Worm (Caenorhabditis elegans): ENCODE data around the gene rpl-16.
A peak's percentile ranks its signal among the peaks of the same experiment; 100 is the strongest.

Gene rpl-16

ce11 chrIII:3503286-3503685 lies at the start of gene rpl-16:
Gene rpl-16, minus strand, starts transcription at chrIII:3503604.
- TF ChIP-seq lir-3 (tag; optimal IDR thresholded peaks at IDR 0.05; ENCODE audit: poor library complexity): no peak
- no peak for TF ChIP-seq lin-15B (tag; optimal IDR thresholded peaks at IDR 0.05)
- TF ChIP-seq sptf-1 (tag; optimal IDR thresholded peaks at IDR 0.05): no peak
- no peak for TF ChIP-seq fkh-10 (GFP tag; optimal IDR thresholded peaks at IDR 0.05)
- TF ChIP-seq lsy-2 (tag; optimal IDR thresholded peaks at IDR 0.05): no peak
- no peak for TF ChIP-seq nhr-85 (tag)
- TF ChIP-seq aha-1 (tag; optimal IDR thresholded peaks at IDR 0.05): no peak
- no peak for TF ChIP-seq C16A3.4 (tag; optimal IDR thresholded peaks at IDR 0.05)
- no peak for TF ChIP-seq mdl-1 (tag; optimal IDR thresholded peaks at IDR 0.05)
- TF ChIP-seq dsc-1 (tag; optimal IDR thresholded peaks at IDR 0.05): no peak
- TF ChIP-seq hpl-2 (GFP tag; optimal IDR thresholded peaks at IDR 0.05): no peak
- no peak for TF ChIP-seq ceh-82 (tag; optimal IDR thresholded peaks at IDR 0.05)
- TF ChIP-seq ztf-4 (tag; optimal IDR thresholded peaks at IDR 0.05): no peak
- no peak for TF ChIP-seq mab-9 (GFP tag; IDR thresholded peaks at IDR 0.05)
- no peak for TF ChIP-seq nhr-71 (tag; optimal IDR thresholded peaks at IDR 0.05)
- no peak for TF ChIP-seq pqm-1 (tag; optimal IDR thresholded peaks at IDR 0.05)

DNA sequence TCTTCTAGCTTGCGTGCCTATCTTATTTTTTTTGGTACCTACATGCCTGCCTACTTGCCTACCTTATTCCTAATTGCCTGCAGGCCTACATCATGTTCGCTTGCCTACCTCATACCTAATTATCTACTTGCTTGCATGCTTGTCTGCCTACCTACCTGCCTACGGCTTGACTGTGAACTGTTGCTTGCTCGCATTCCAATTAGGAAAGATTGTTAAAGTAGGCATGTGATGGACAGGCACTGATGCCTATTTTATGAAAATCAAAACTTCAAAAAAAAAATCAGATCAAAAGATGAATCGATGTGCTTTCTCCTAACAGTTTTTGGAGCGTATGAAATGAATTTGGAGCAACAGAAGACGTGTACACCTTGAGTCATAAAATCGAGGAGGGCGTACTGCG lies 47.0 kb upstream of the rpl-16 start:
- TF ChIP-seq efl-1 (optimal IDR thresholded peaks at IDR 0.05): no peak
- peak in 1 of 2 experiments; percentile 69 for TF ChIP-seq efl-1 (GFP tag; optimal IDR thresholded peaks at IDR 0.05 in 1 of 2)
- no peak for TF ChIP-seq zag-1 (tag; optimal IDR thresholded peaks at IDR 0.05)

DNA sequence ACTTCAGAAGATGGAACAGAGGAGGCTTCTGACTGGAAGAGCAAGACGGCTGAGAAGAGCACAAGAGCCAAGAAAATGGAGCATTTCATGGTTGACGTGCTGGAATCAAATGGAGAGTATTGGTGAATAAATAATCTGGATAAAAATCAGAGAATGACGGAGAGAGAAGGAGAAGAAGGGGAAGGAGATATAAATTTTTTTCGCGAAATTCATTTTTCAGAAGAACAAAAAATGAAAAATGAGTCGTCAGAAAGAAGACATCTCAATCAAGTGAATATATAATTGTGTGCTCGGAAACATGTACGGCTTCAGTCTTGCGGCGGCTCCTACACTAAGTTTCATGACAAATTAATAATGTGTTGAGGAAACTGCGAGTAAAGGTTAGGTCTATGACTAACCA lies 46.3 kb upstream of the rpl-16 start, which contains the start of gene C54C6.5:
Gene C54C6.5, minus strand, starts transcription at position 101 of the 400 bp plus-strand sequence.
- TF ChIP-seq vab-15 (tag; optimal IDR thresholded peaks at IDR 0.05) (no peak), ceh-8 (GFP tag; optimal IDR thresholded peaks at IDR 0.05) (no peak), ceh-90 (tag; optimal IDR thresholded peaks at IDR 0.05) (no peak), dpl-1 (GFP tag; optimal IDR thresholded peaks at IDR 0.05) (no peak), C04F5.9 (tag; optimal IDR thresholded peaks at IDR 0.05) (no peak), lin-35 (GFP tag; optimal IDR thresholded peaks at IDR 0.05) (no peak), unc-86 (tag; optimal IDR thresholded peaks at IDR 0.05) (no peak), fkh-4 (tag; optimal IDR thresholded peaks at IDR 0.05; ENCODE audit: borderline replicate concordance) (no peak), ceh-88 (GFP tag; IDR thresholded peaks at IDR 0.05) (no peak), zip-4 (GFP tag; optimal IDR thresholded peaks at IDR 0.05) (no peak), snpc-4 (tag; optimal IDR thresholded peaks at IDR 0.05) (no peak), sup-37 (GFP tag; optimal IDR thresholded peaks at IDR 0.05) (no peak), sox-4 (tag; optimal IDR thresholded peaks at IDR 0.05) (no peak), mab-9 (GFP tag; IDR thresholded peaks at IDR 0.05) (no peak), unc-98 (GFP tag; IDR thresholded peaks at IDR 0.05) (no peak), snu-23 (GFP tag; optimal IDR thresholded peaks at IDR 0.05) (no peak), efl-3 (GFP tag; optimal IDR thresholded peaks at IDR 0.05) (no peak)

DNA sequence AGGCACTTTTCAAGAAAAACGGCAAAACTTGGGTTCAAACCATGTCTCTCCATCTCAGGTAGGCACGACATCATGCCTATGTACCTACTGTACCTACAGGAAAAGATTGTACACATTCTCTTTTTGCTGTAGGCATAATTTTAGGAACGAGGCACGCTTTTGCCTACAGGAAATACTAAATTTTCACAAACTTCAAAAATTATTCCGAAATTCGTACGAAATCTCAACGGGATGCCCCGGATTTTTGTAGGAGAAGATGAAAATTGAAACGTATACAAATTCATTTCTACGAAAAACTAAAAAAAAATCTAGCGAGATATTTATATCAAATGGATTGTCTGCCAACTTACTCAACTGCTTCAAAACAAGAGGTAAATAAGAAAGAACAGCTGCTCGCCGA lies 44.6 kb upstream of the rpl-16 start, which contains the start of gene C54C6.11:
Gene C54C6.11, plus strand, starts transcription at position 301 of the 400 bp plus-strand sequence.
- TF ChIP-seq vab-15 (tag; optimal IDR thresholded peaks at IDR 0.05) (no peak), pqm-1 (tag; optimal IDR thresholded peaks at IDR 0.05) (no peak), dpl-1 (GFP tag; optimal IDR thresholded peaks at IDR 0.05) (no peak), efl-3 (GFP tag; optimal IDR thresholded peaks at IDR 0.05) (no peak), snpc-4 (tag; optimal IDR thresholded peaks at IDR 0.05) (no peak), C04F5.9 (tag; optimal IDR thresholded peaks at IDR 0.05) (no peak), snu-23 (GFP tag; optimal IDR thresholded peaks at IDR 0.05) (no peak), efl-1 (optimal IDR thresholded peaks at IDR 0.05) (no peak), efl-1 (GFP tag; optimal IDR thresholded peaks at IDR 0.05 in 1 of 2) (no peak), dsc-1 (tag; optimal IDR thresholded peaks at IDR 0.05) (no peak)

DNA sequence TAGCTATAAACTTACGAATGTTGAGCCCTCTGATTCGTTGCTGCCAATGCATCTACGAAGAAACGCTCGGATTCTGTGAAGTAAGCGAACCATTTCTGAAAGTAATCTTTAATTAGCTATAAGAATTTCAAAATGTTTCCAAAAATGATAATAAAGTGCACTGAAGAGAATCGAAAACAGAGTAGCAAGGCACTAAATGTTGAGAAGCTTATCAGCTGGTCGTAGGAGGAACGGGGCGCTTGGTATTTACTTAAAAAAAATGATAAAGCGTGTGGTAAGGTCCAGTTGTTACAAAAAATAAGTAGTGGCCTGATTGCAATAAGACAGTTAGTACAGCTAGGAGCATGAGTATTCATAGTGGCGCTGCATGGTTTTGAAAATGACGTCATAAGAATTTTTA lies 42.9 kb upstream of the rpl-16 start, which contains the start of gene C54C6.7:
Gene C54C6.7, minus strand, starts transcription at position 101 of the 400 bp plus-strand sequence.
- TF ChIP-seq unc-98 (GFP tag; IDR thresholded peaks at IDR 0.05) (no peak), hlh-4 (tag; optimal IDR thresholded peaks at IDR 0.05) (no peak), tlp-1 (tag; optimal IDR thresholded peaks at IDR 0.05) (no peak), fkh-4 (tag; optimal IDR thresholded peaks at IDR 0.05; ENCODE audit: borderline replicate concordance) (no peak), isw-1 (GFP tag; IDR thresholded peaks at IDR 0.05) (no peak), C34B4.2 (tag; optimal IDR thresholded peaks at IDR 0.05) (no peak), unc-30 (tag; optimal IDR thresholded peaks at IDR 0.05) (no peak), hpl-2 (GFP tag; optimal IDR thresholded peaks at IDR 0.05) (no peak), sptf-1 (tag; optimal IDR thresholded peaks at IDR 0.05) (no peak), sup-37 (GFP tag; optimal IDR thresholded peaks at IDR 0.05) (no peak), unc-130 (tag; optimal IDR thresholded peaks at IDR 0.05) (no peak)
